Fruit fly (Drosophila melanogaster) whole organism: ENCODE data around the gene indra.

Source experiments
- CG8478 ChIP-seq: fragments of >200 bp; optimal IDR thresholded peaks from 2 replicates; lab custom pipeline; 2018; ENCODE audit warnings: inconsistent platforms
- Dll ChIP-seq: fragments of >200 bp; optimal IDR thresholded peaks from 2 replicates; lab custom pipeline; 2017
- EcR ChIP-seq, 2 experiments: fragments of >200 bp; optimal IDR thresholded peaks; 2 replicates each; lab custom pipeline; 2017; ENCODE audit warnings: missing biosample characterization in 2 of 2, missing genetic modification characterization in 2 of 2, missing genetic modification reagents in 2 of 2
- pan ChIP-seq: fragments of >200 bp; optimal IDR thresholded peaks from 2 replicates; lab custom pipeline; 2017
- psq ChIP-seq: fragments of >200 bp; optimal IDR thresholded peaks from 2 replicates; lab custom pipeline; 2017
- usp ChIP-seq: fragments of >200 bp; optimal IDR thresholded peaks from 2 replicates; lab custom pipeline; 2017; ENCODE audit warnings: missing biosample characterization, missing genetic modification characterization, mixed read lengths

DNA sequence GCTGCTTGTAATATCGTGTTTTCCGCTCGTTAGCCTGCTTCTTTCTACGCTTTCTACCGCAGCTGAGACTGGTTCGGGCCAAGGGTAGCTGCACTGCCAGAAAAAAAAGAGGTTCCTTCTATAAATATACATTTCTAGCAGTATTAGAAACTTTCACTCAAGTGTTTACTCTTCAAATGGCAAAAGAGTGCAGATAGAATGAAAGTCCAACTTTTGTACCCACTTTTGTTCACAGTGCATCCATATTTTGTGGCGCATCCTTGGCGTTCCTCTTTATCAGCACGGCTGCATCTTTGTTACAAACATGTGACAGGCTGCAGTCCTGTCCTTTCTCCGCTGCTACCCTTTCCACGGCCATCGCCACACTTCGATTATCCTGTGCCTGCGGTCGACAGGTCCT lies 16.1 kb upstream of the indra start:
- no peak for TF ChIP-seq EcR (GFP tag; optimal IDR thresholded peaks at IDR 0.05; lab: Kevin White, UChicago)
- no peak for TF ChIP-seq Dll
- TF ChIP-seq psq (lab: Kevin White, UChicago) = no peak
- TF ChIP-seq pan (lab: Kevin White, UChicago) = no peak
- no peak for TF ChIP-seq CG8478
- no peak for TF ChIP-seq usp
